Fruit fly (Drosophila melanogaster) whole organism, prepupa: ENCODE measurements around the gene CG7564.

Experiments
- Blimp-1 ChIP-seq: fragments of 200-800 bp; sonication (Bioruptor generic); optimal IDR thresholded peaks from 3 replicates; lab custom pipeline; 2017; ENCODE audit warnings: missing biosample characterization, missing genetic modification characterization, mild to moderate bottlenecking, moderate library complexity, missing genetic modification reagents
- CG11294 ChIP-seq: fragments of 200-800 bp; sonication (Bioruptor generic); IDR thresholded peaks from 2 replicates; pipeline ENCODE4 v1.3.6; 2022; ENCODE audit warnings: missing biosample characterization, missing genetic modification characterization
- CG11762 ChIP-seq: fragments of 200-800 bp; sonication (Bioruptor generic); optimal IDR thresholded peaks from 3 replicates; lab custom pipeline; 2016; ENCODE audit warnings: missing biosample characterization, missing genetic modification characterization; ENCODE audit not compliant: insufficient read depth
- CG11902 ChIP-seq: fragments of 200-800 bp; sonication (Bioruptor generic); optimal IDR thresholded peaks from 3 replicates; lab custom pipeline; 2016; ENCODE audit warnings: missing biosample characterization, missing genetic modification characterization
- CG1621 ChIP-seq: fragments of 200-800 bp; sonication (Bioruptor generic); optimal IDR thresholded peaks from 3 replicates; lab custom pipeline; 2018; ENCODE audit warnings: missing biosample characterization, mild to moderate bottlenecking, missing genetic modification characterization
- CG16779 ChIP-seq: fragments of 200-800 bp; sonication (Bioruptor generic); optimal IDR thresholded peaks from 3 replicates; lab custom pipeline; 2017; ENCODE audit warnings: missing biosample characterization, mild to moderate bottlenecking, missing genetic modification characterization
- CG3032 ChIP-seq: fragments of 200-800 bp; optimal IDR thresholded peaks from 2 replicates; lab custom pipeline; 2019; ENCODE audit warnings: missing biosample characterization, mild to moderate bottlenecking, missing genetic modification characterization, moderate library complexity
- CG31627 ChIP-seq: fragments of 200-800 bp; sonication (Bioruptor generic); optimal IDR thresholded peaks from 3 replicates; lab custom pipeline; 2016; ENCODE audit warnings: missing biosample characterization, missing genetic modification characterization
- CG32006 ChIP-seq: fragments of 200-800 bp; sonication (Bioruptor generic); optimal IDR thresholded peaks from 3 replicates; lab custom pipeline; 2017; ENCODE audit warnings: missing biosample characterization, mild to moderate bottlenecking, missing genetic modification characterization
- CG34406 ChIP-seq: fragments of 200-800 bp; sonication (Bioruptor generic); optimal IDR thresholded peaks from 3 replicates; lab custom pipeline; 2016; ENCODE audit warnings: missing biosample characterization, missing genetic modification characterization
- CG3919 ChIP-seq: fragments of 200-800 bp; sonication (Bioruptor generic); optimal IDR thresholded peaks from 3 replicates; lab custom pipeline; 2016; ENCODE audit warnings: missing biosample characterization, missing genetic modification characterization
- CG4318 ChIP-seq: fragments of 200-800 bp; sonication (Bioruptor generic); optimal IDR thresholded peaks from 3 replicates; lab custom pipeline; 2017; ENCODE audit warnings: missing biosample characterization, mild to moderate bottlenecking, missing genetic modification characterization
- CG6163 ChIP-seq: fragments of 200-800 bp; sonication (Bioruptor generic); IDR thresholded peaks from 3 replicates; pipeline ENCODE4 v1.3.6; 2022; ENCODE audit warnings: missing biosample characterization, missing genetic modification characterization
- CG6276 ChIP-seq: fragments of 200-800 bp; sonication (Bioruptor generic); optimal IDR thresholded peaks from 2 replicates; lab custom pipeline; 2017; ENCODE audit warnings: missing biosample characterization, mild to moderate bottlenecking, missing genetic modification characterization
- CG6792 ChIP-seq: fragments of 200-800 bp; sonication (Bioruptor generic); optimal IDR thresholded peaks from 3 replicates; lab custom pipeline; 2016; ENCODE audit warnings: missing biosample characterization, missing genetic modification characterization
- CG6808 ChIP-seq: fragments of 200-800 bp; sonication (Bioruptor generic); optimal IDR thresholded peaks from 3 replicates; lab custom pipeline; 2017; ENCODE audit warnings: missing biosample characterization, missing genetic modification characterization, mild to moderate bottlenecking, moderate library complexity, missing genetic modification reagents
- CG7368 ChIP-seq: fragments of 200-800 bp; sonication (Bioruptor generic); optimal IDR thresholded peaks from 3 replicates; lab custom pipeline; 2016; ENCODE audit warnings: missing biosample characterization, missing genetic modification characterization
- CG8119 ChIP-seq: fragments of 200-800 bp; sonication (Bioruptor generic); IDR thresholded peaks from 3 replicates; pipeline ENCODE4 v1.3.6; 2022; ENCODE audit warnings: missing biosample characterization, missing genetic modification characterization
- CG8319 ChIP-seq: fragments of 200-800 bp; sonication (Bioruptor generic); optimal IDR thresholded peaks from 3 replicates; lab custom pipeline; 2016; ENCODE audit warnings: missing biosample characterization, missing genetic modification characterization
- CG8632 ChIP-seq: fragments of 200-800 bp; sonication (Bioruptor generic); optimal IDR thresholded peaks from 3 replicates; lab custom pipeline; 2016; ENCODE audit warnings: missing biosample characterization, missing genetic modification characterization
- CG9139 ChIP-seq: fragments of 200-800 bp; sonication (Bioruptor generic); optimal IDR thresholded peaks from 3 replicates; lab custom pipeline; 2017; ENCODE audit warnings: missing biosample characterization, mild to moderate bottlenecking, missing genetic modification characterization
- Eip75B ChIP-seq: fragments of 200-800 bp; sonication (Bioruptor generic); optimal IDR thresholded peaks from 3 replicates; lab custom pipeline; 2016; ENCODE audit warnings: missing biosample characterization, missing genetic modification characterization
- Eip78C ChIP-seq: fragments of 200-800 bp; sonication (Bioruptor generic); peaks from one replicate; lab custom pipeline; 2016; ENCODE audit warnings: missing biosample characterization, missing genetic modification characterization
- Ets21C ChIP-seq: fragments of 200-800 bp; sonication (Bioruptor generic); optimal IDR thresholded peaks from 3 replicates; lab custom pipeline; 2016; ENCODE audit warnings: missing biosample characterization, missing genetic modification characterization
- Ets96B ChIP-seq: fragments of 200-800 bp; optimal IDR thresholded peaks from 2 replicates; lab custom pipeline; 2019; ENCODE audit warnings: missing biosample characterization, mild to moderate bottlenecking, missing genetic modification characterization, moderate library complexity
- Gug ChIP-seq: fragments of 200-800 bp; sonication (Bioruptor generic); IDR thresholded peaks from 2 replicates; pipeline ENCODE4 v1.3.6; 2022; ENCODE audit warnings: missing biosample characterization, missing genetic modification characterization
- Hr38 ChIP-seq: sonication (Bioruptor generic); optimal IDR thresholded peaks from 2 replicates; lab custom pipeline; 2016; ENCODE audit warnings: missing biosample characterization, missing genetic modification characterization
- Hr39 ChIP-seq: fragments of 200-800 bp; sonication (Bioruptor generic); optimal IDR thresholded peaks from 2 replicates; lab custom pipeline; 2016; ENCODE audit warnings: missing biosample characterization, missing genetic modification characterization
- Hr4 ChIP-seq: fragments of 200-800 bp; sonication (Bioruptor generic); optimal IDR thresholded peaks from 3 replicates; lab custom pipeline; 2016; ENCODE audit warnings: missing biosample characterization, missing genetic modification characterization
- Lpt ChIP-seq: fragments of 200-800 bp; sonication (Bioruptor generic); optimal IDR thresholded peaks from 3 replicates; lab custom pipeline; 2016; ENCODE audit warnings: missing biosample characterization, missing genetic modification characterization
- Met ChIP-seq: fragments of 200-800 bp; sonication (Bioruptor generic); optimal IDR thresholded peaks from 3 replicates; lab custom pipeline; 2016; ENCODE audit warnings: missing biosample characterization, missing genetic modification characterization
- OdsH ChIP-seq: fragments of 200-800 bp; sonication (Bioruptor generic); optimal IDR thresholded peaks from 3 replicates; lab custom pipeline; 2016; ENCODE audit warnings: missing biosample characterization, missing genetic modification characterization
- Smox ChIP-seq: fragments of 200-800 bp; sonication (Bioruptor generic); optimal IDR thresholded peaks from 3 replicates; lab custom pipeline; 2016; ENCODE audit warnings: missing biosample characterization, missing genetic modification characterization
- Sox102F ChIP-seq: fragments of 200-800 bp; sonication (Bioruptor generic); optimal IDR thresholded peaks from 2 replicates; lab custom pipeline; 2016; ENCODE audit warnings: missing biosample characterization, mild to moderate bottlenecking, missing genetic modification characterization
- Sox14 ChIP-seq: fragments of 200-800 bp; sonication (Bioruptor generic); optimal IDR thresholded peaks from 3 replicates; lab custom pipeline; 2016; ENCODE audit warnings: missing biosample characterization, missing genetic modification characterization
- Sox15 ChIP-seq: fragments of 200-800 bp; sonication (Bioruptor generic); optimal IDR thresholded peaks from 3 replicates; lab custom pipeline; 2016; ENCODE audit warnings: missing biosample characterization, missing genetic modification characterization
- achi ChIP-seq: fragments of 200-800 bp; sonication (Bioruptor generic); optimal IDR thresholded peaks from 3 replicates; lab custom pipeline; 2016; ENCODE audit warnings: missing biosample characterization, missing genetic modification characterization
- acj6 ChIP-seq: fragments of 200-800 bp; sonication (Bioruptor generic); optimal IDR thresholded peaks from 3 replicates; lab custom pipeline; 2016; ENCODE audit warnings: missing biosample characterization, missing genetic modification characterization
- cyc ChIP-seq: fragments of 200-800 bp; sonication (Bioruptor generic); optimal IDR thresholded peaks from 3 replicates; lab custom pipeline; 2016; ENCODE audit warnings: missing biosample characterization, missing genetic modification characterization
- dac ChIP-seq: fragments of 200-800 bp; sonication (Bioruptor generic); optimal IDR thresholded peaks from 2 replicates; lab custom pipeline; 2017; ENCODE audit warnings: missing biosample characterization, mild to moderate bottlenecking, missing genetic modification characterization
- eg ChIP-seq: fragments of 200-800 bp; sonication (Bioruptor generic); IDR thresholded peaks from 3 replicates; pipeline ENCODE4 v1.3.6; 2022; ENCODE audit warnings: missing biosample characterization, missing genetic modification characterization
- esn ChIP-seq: fragments of 200-800 bp; sonication (Bioruptor generic); optimal IDR thresholded peaks from 2 replicates; lab custom pipeline; 2016; ENCODE audit warnings: missing biosample characterization, mild to moderate bottlenecking, missing genetic modification characterization, moderate library complexity
- fd59A ChIP-seq: fragments of 200-800 bp; sonication (Bioruptor generic); optimal IDR thresholded peaks from 2 replicates; lab custom pipeline; 2017; ENCODE audit warnings: missing biosample characterization, mild to moderate bottlenecking, missing genetic modification characterization, missing genetic modification reagents
- fd85E ChIP-seq: fragments of 200-800 bp; sonication (Bioruptor generic); optimal IDR thresholded peaks from 3 replicates; lab custom pipeline; 2016; ENCODE audit warnings: missing biosample characterization, missing genetic modification characterization
- fkh ChIP-seq: fragments of 200-800 bp; sonication (Bioruptor generic); optimal IDR thresholded peaks from 3 replicates; lab custom pipeline; 2017; ENCODE audit warnings: missing biosample characterization, mild to moderate bottlenecking, missing genetic modification characterization, moderate library complexity
- lz ChIP-seq: fragments of 200-800 bp; sonication (Bioruptor generic); optimal IDR thresholded peaks from 3 replicates; lab custom pipeline; 2016; ENCODE audit warnings: missing biosample characterization, missing genetic modification characterization
- net ChIP-seq: fragments of 200-800 bp; sonication (Bioruptor generic); optimal IDR thresholded peaks from 3 replicates; lab custom pipeline; 2016; ENCODE audit warnings: missing biosample characterization, missing genetic modification characterization
- pdm3 ChIP-seq: fragments of 200-800 bp; sonication (Bioruptor generic); optimal IDR thresholded peaks from 3 replicates; lab custom pipeline; 2016; ENCODE audit warnings: missing biosample characterization, missing genetic modification characterization
- salr ChIP-seq, 2 experiments: fragments of 200-800 bp; sonication (Bioruptor generic); optimal IDR thresholded peaks; 3 replicates each; lab custom pipeline; 2016 to 2018; ENCODE audit warnings: missing biosample characterization in 2 of 2, missing genetic modification characterization in 2 of 2, mild to moderate bottlenecking in 1 of 2
- spab ChIP-seq: fragments of 200-800 bp; sonication (Bioruptor generic); optimal IDR thresholded peaks from 2 replicates; lab custom pipeline; 2017; ENCODE audit warnings: missing biosample characterization, mild to moderate bottlenecking, missing genetic modification characterization, missing genetic modification reagents
- ss ChIP-seq, 2 experiments: fragments of 200-800 bp; sonication (Bioruptor generic); optimal IDR thresholded peaks; 2 replicates in 1 of 2; 3 replicates in 1 of 2; lab custom pipeline; 2017 to 2018; ENCODE audit warnings: mild to moderate bottlenecking in 2 of 2, missing biosample characterization in 2 of 2, missing genetic modification characterization in 2 of 2, moderate library complexity in 1 of 2
- svp ChIP-seq: fragments of 200-800 bp; sonication (Bioruptor generic); peaks from one replicate; lab custom pipeline; 2016; ENCODE audit warnings: missing biosample characterization, missing genetic modification characterization
- topi ChIP-seq: fragments of 200-800 bp; sonication (Bioruptor generic); optimal IDR thresholded peaks from 3 replicates; lab custom pipeline; 2016; ENCODE audit warnings: missing biosample characterization, missing genetic modification characterization
- vri ChIP-seq: fragments of 200-800 bp; sonication (Bioruptor generic); optimal IDR thresholded peaks from 3 replicates; lab custom pipeline; 2016; ENCODE audit warnings: missing biosample characterization, mild to moderate bottlenecking, missing genetic modification characterization

Gene CG7564

dm6 chr3L:17475979-17476393 lies 38.1 kb upstream of the CG7564 start, which contains the start of gene CG34250:
CG34250 (plus strand) TSS chr3L:17476222.
- no peak for TF ChIP-seq eg (GFP tag; lab: Robert Waterston, UW)
- peak; percentile 39 for TF ChIP-seq lz (GFP tag; lab: Kevin White, UChicago)
- no peak for TF ChIP-seq svp (GFP tag; lab: Kevin White, UChicago)
- TF ChIP-seq cyc (GFP tag; lab: Kevin White, UChicago), result peak; percentile 28
- TF ChIP-seq CG6163 (GFP tag; lab: Robert Waterston, UW), result no peak
- no peak for TF ChIP-seq spab
- peak; percentile 5 for TF ChIP-seq Hr39 (GFP tag; lab: Kevin White, UChicago)
- no peak for TF ChIP-seq Sox15
- peak; percentile 19 for TF ChIP-seq CG3032 (tag; lab: Kevin White, UChicago)
- no peak for TF ChIP-seq pdm3
- TF ChIP-seq dac (GFP tag; lab: Kevin White, UChicago), result no peak
- no peak for TF ChIP-seq Met
- no peak for TF ChIP-seq CG32006 (GFP tag; lab: Kevin White, UChicago)
- TF ChIP-seq net, result no peak
- TF ChIP-seq fd85E (GFP tag; lab: Kevin White, UChicago), result no peak
- no peak for TF ChIP-seq ss (GFP tag; optimal IDR thresholded peaks at IDR 0.05; lab: Kevin White, UChicago)
- peak; percentile 79 for TF ChIP-seq Eip78C (GFP tag; lab: Kevin White, UChicago)
- no peak for TF ChIP-seq Eip75B (GFP tag; lab: Kevin White, UChicago)
- no peak for TF ChIP-seq Lpt (GFP tag; lab: Kevin White, UChicago)
- no peak for TF ChIP-seq CG31627
- TF ChIP-seq fkh (GFP tag; lab: Kevin White, UChicago), result peak; percentile 93
- TF ChIP-seq CG9139 (GFP tag; lab: Kevin White, UChicago), result no peak
- TF ChIP-seq Hr38, result no peak
- TF ChIP-seq OdsH (GFP tag; lab: Kevin White, UChicago), result no peak
- TF ChIP-seq CG1621 (tag; lab: Kevin White, UChicago), result no peak
- TF ChIP-seq CG6276 (GFP tag; lab: Kevin White, UChicago), result no peak
- TF ChIP-seq CG34406 (GFP tag; lab: Kevin White, UChicago), result no peak
- TF ChIP-seq CG8319, result no peak
- TF ChIP-seq vri (GFP tag; lab: Kevin White, UChicago), result peak; percentile 35
- TF ChIP-seq Sox102F, result no peak
- TF ChIP-seq CG6808, result no peak
- peak; percentile 9 for TF ChIP-seq acj6 (GFP tag; lab: Kevin White, UChicago)
- TF ChIP-seq salr (GFP tag; optimal IDR thresholded peaks at IDR 0.05; lab: Kevin White, UChicago), result no peak
- no peak for TF ChIP-seq Blimp-1
- no peak for TF ChIP-seq CG11902 (GFP tag; lab: Kevin White, UChicago)
- TF ChIP-seq Ets96B (tag; lab: Kevin White, UChicago), result peak; percentile 15
- TF ChIP-seq Ets21C, result no peak
- no peak for TF ChIP-seq CG16779 (tag; lab: Kevin White, UChicago)
- no peak for TF ChIP-seq Gug (GFP tag; lab: Robert Waterston, UW)
- TF ChIP-seq CG11294 (GFP tag; lab: Robert Waterston, UW), result no peak
- TF ChIP-seq fd59A (GFP tag; lab: Kevin White, UChicago), result no peak
- TF ChIP-seq CG3919 (GFP tag; lab: Kevin White, UChicago), result no peak
- peak; percentile 29 for TF ChIP-seq topi (GFP tag; lab: Kevin White, UChicago)
- TF ChIP-seq CG11762 (GFP tag; lab: Kevin White, UChicago), result no peak
- TF ChIP-seq CG6792 (GFP tag; lab: Kevin White, UChicago), result no peak
- TF ChIP-seq esn (GFP tag; lab: Kevin White, UChicago), result peak; percentile 36
- peak; percentile 25 for TF ChIP-seq Sox14 (GFP tag; lab: Kevin White, UChicago)
- no peak for TF ChIP-seq CG7368 (GFP tag; lab: Kevin White, UChicago)
- peak; percentile 33 for TF ChIP-seq Hr4 (GFP tag; lab: Kevin White, UChicago)
- no peak for TF ChIP-seq CG8119 (GFP tag; lab: Robert Waterston, UW)
- no peak for TF ChIP-seq CG4318 (GFP tag; lab: Kevin White, UChicago)
- TF ChIP-seq CG8632 (GFP tag; lab: Kevin White, UChicago), result no peak
- no peak for TF ChIP-seq achi (GFP tag; lab: Kevin White, UChicago)
- no peak for TF ChIP-seq Smox (GFP tag; lab: Kevin White, UChicago)
